Worm (Caenorhabditis elegans): ENCODE results near the gene mpc-1.

DNA sequence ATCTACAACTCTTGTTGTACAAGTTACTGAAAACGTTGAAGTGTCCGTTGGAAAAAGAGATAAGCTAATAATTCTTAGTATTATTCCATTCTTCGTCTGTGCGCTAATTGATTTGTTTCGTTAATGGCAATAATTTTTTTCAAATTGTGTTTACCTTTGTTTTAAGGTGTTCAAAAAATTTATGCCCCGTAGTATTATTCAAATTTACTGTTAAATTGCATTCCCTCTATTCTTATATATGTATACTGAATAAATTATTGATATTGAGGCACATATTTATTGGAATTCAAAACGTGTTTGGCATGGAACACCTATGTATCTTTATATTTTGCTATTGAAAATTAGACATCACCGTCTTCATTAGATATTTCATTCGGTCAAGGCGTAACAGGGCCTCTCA lies 38.4 kb upstream of the mpc-1 start, which contains the start of gene pals-26:
- TF ChIP-seq ham-2 (GFP tag; optimal IDR thresholded peaks at IDR 0.05), result no peak
- TF ChIP-seq nhr-76 (tag; optimal IDR thresholded peaks at IDR 0.05), result no peak
- TF ChIP-seq unc-39 (tag; optimal IDR thresholded peaks at IDR 0.05), result no peak
- TF ChIP-seq unc-62 (GFP tag; optimal IDR thresholded peaks at IDR 0.05), result no peak
- TF ChIP-seq unc-120 (tag; optimal IDR thresholded peaks at IDR 0.05; ENCODE audit: poor library complexity, severe bottlenecking), result no peak
- no peak for TF ChIP-seq ztf-11 (tag; optimal IDR thresholded peaks at IDR 0.05)
- no peak for TF ChIP-seq blmp-1 (tag; optimal IDR thresholded peaks at IDR 0.05)
- TF ChIP-seq snpc-4 (tag; optimal IDR thresholded peaks at IDR 0.05), result no peak
- TF ChIP-seq ces-1 (GFP tag; optimal IDR thresholded peaks at IDR 0.05), result no peak
- TF ChIP-seq nhr-237 (tag; optimal IDR thresholded peaks at IDR 0.05), result no peak
